Fruit fly (Drosophila melanogaster) whole organism, embryonic: ENCODE results near the gene CG15425.

ENCODE experiments used
- Adf1 ChIP-seq: fragments of 200-800 bp; sonication (Bioruptor generic); IDR thresholded peaks from 2 replicates; pipeline ENCODE4 v1.3.6; 2022; ENCODE audit warnings: missing biosample characterization, missing genetic modification characterization
- Awh ChIP-seq: fragments of 200-800 bp; sonication (Bioruptor generic); IDR thresholded peaks from 2 replicates; pipeline ENCODE4, ENCODE4 v1.3.6; 2022; ENCODE audit warnings: missing biosample characterization, missing genetic modification characterization
- BEAF-32 ChIP-seq: fragments of 200-800 bp; sonication (Bioruptor generic); optimal IDR thresholded peaks from 3 replicates; lab custom pipeline; 2017; ENCODE audit warnings: missing biosample characterization, missing genetic modification characterization, mild to moderate bottlenecking, moderate library complexity, missing genetic modification reagents
- BtbVII ChIP-seq: fragments of 200-800 bp; sonication (Bioruptor generic); optimal IDR thresholded peaks from 3 replicates; lab custom pipeline; 2017; ENCODE audit warnings: missing biosample characterization, mild to moderate bottlenecking, missing genetic modification characterization
- CG1024 ChIP-seq: fragments of 200-800 bp; sonication (Bioruptor generic); IDR thresholded peaks from 2 replicates; pipeline ENCODE4 v1.3.6; 2022; ENCODE audit warnings: missing biosample characterization, missing genetic modification characterization
- CG10267 ChIP-seq: fragments of 200-800 bp; sonication (Bioruptor generic); optimal IDR thresholded peaks from 2 replicates; lab custom pipeline; 2018; ENCODE audit warnings: missing biosample characterization, mild to moderate bottlenecking, missing genetic modification characterization, moderate library complexity
- CG10959 ChIP-seq: fragments of 200-800 bp; sonication (Bioruptor generic); IDR thresholded peaks from 2 replicates; pipeline ENCODE4 v1.3.6; 2022; ENCODE audit warnings: missing biosample characterization, missing genetic modification characterization
- CG10979 ChIP-seq: fragments of 200-800 bp; sonication (Bioruptor generic); optimal IDR thresholded peaks from 2 replicates; lab custom pipeline; 2018; ENCODE audit warnings: missing biosample characterization, mild to moderate bottlenecking, missing genetic modification characterization, moderate library complexity
- CG1233 ChIP-seq: fragments of 200-800 bp; sonication (Bioruptor generic); optimal IDR thresholded peaks from 4 replicates; lab custom pipeline; 2018; ENCODE audit warnings: missing biosample characterization, mild to moderate bottlenecking, missing genetic modification characterization
- CG13775 ChIP-seq: fragments of 200-800 bp; sonication (Bioruptor generic); optimal IDR thresholded peaks from 3 replicates; lab custom pipeline; 2017; ENCODE audit warnings: missing biosample characterization, mild to moderate bottlenecking, missing genetic modification characterization
- CG13894 ChIP-seq: fragments of 200-800 bp; sonication (Bioruptor generic); optimal IDR thresholded peaks from 3 replicates; lab custom pipeline; 2018; ENCODE audit warnings: missing biosample characterization, mild to moderate bottlenecking, missing genetic modification characterization, moderate library complexity
- CG15601 ChIP-seq: fragments of 200-800 bp; sonication (Bioruptor generic); optimal IDR thresholded peaks from 3 replicates; lab custom pipeline; 2019; ENCODE audit warnings: missing biosample characterization, mild to moderate bottlenecking, missing genetic modification characterization, moderate library complexity
- CG1792 ChIP-seq: fragments of 200-800 bp; sonication (Bioruptor generic); optimal IDR thresholded peaks from 2 replicates; lab custom pipeline; 2016; ENCODE audit warnings: missing biosample characterization, missing genetic modification characterization
- CG2712 ChIP-seq: fragments of 200-800 bp; optimal IDR thresholded peaks from 3 replicates; lab custom pipeline; 2019; ENCODE audit warnings: missing biosample characterization, mild to moderate bottlenecking, missing genetic modification characterization, moderate library complexity
- CG30403 ChIP-seq: fragments of 200-800 bp; sonication (Bioruptor generic); optimal IDR thresholded peaks from 3 replicates; lab custom pipeline; 2016; ENCODE audit warnings: missing biosample characterization, missing genetic modification characterization
- CG3065 ChIP-seq: fragments of 200-800 bp; sonication (Bioruptor generic); optimal IDR thresholded peaks from 2 replicates; lab custom pipeline; 2016; ENCODE audit warnings: missing biosample characterization, missing genetic modification characterization
- CG3163 ChIP-seq: fragments of 200-800 bp; sonication (Bioruptor generic); optimal IDR thresholded peaks from 3 replicates; lab custom pipeline; 2016; ENCODE audit warnings: missing biosample characterization, missing genetic modification characterization
- CG34376 ChIP-seq: fragments of 200-800 bp; sonication (Bioruptor generic); optimal IDR thresholded peaks from 2 replicates; lab custom pipeline; 2018; ENCODE audit warnings: missing biosample characterization, mild to moderate bottlenecking, missing genetic modification characterization
- CG3995 ChIP-seq: fragments of 200-800 bp; sonication (Bioruptor generic); optimal IDR thresholded peaks from 3 replicates; lab custom pipeline; 2016; ENCODE audit warnings: missing biosample characterization, missing genetic modification characterization
- CG42726 ChIP-seq: fragments of 200-800 bp; sonication (Bioruptor generic); IDR thresholded peaks from 2 replicates; pipeline ENCODE4 v1.3.6; 2022; ENCODE audit warnings: missing biosample characterization, missing genetic modification characterization; ENCODE audit not compliant: partially characterized antibody
- CG4854 ChIP-seq: fragments of 200-800 bp; sonication (Bioruptor generic); optimal IDR thresholded peaks from 2 replicates; lab custom pipeline; 2016; ENCODE audit warnings: missing biosample characterization, missing genetic modification characterization, inconsistent platforms
- CG5953 ChIP-seq: fragments of 200-800 bp; sonication (Bioruptor generic); IDR thresholded peaks from 2 replicates; pipeline ENCODE4 v1.3.6; 2022; ENCODE audit warnings: missing biosample characterization, missing genetic modification characterization
- CG6683 ChIP-seq: fragments of 200-800 bp; sonication (Bioruptor generic); optimal IDR thresholded peaks from 2 replicates; lab custom pipeline; 2017; ENCODE audit warnings: missing biosample characterization, mild to moderate bottlenecking, missing genetic modification characterization, missing genetic modification reagents
- CG6813 ChIP-seq: fragments of 200-800 bp; sonication (Bioruptor generic); optimal IDR thresholded peaks from 2 replicates; lab custom pipeline; 2017; ENCODE audit warnings: missing biosample characterization, missing genetic modification characterization, mild to moderate bottlenecking, moderate library complexity, missing genetic modification reagents
- CG7556 ChIP-seq: fragments of 200-800 bp; sonication (Bioruptor generic); optimal IDR thresholded peaks from 2 replicates; lab custom pipeline; 2017; ENCODE audit warnings: missing biosample characterization, mild to moderate bottlenecking, missing genetic modification characterization
- CG8281 ChIP-seq: fragments of 200-800 bp; sonication (Bioruptor generic); optimal IDR thresholded peaks from 2 replicates; lab custom pipeline; 2018; ENCODE audit warnings: missing biosample characterization, mild to moderate bottlenecking, missing genetic modification characterization, moderate library complexity
- CG8290 ChIP-seq, 3 experiments: fragments of 200-800 bp; sonication (Bioruptor generic); optimal IDR thresholded peaks; 2 replicates each; lab custom pipeline; 2016 to 2019; ENCODE audit warnings: missing biosample characterization in 3 of 3, missing genetic modification characterization in 3 of 3, mild to moderate bottlenecking in 2 of 3, moderate library complexity in 1 of 3
- Dref ChIP-seq: fragments of 200-800 bp; sonication (Bioruptor generic); IDR thresholded peaks from 2 replicates; pipeline ENCODE4 v1.3.6; 2022; ENCODE audit warnings: missing biosample characterization, missing genetic modification characterization
- Gsc ChIP-seq: fragments of 200-800 bp; sonication (Bioruptor generic); IDR thresholded peaks from 2 replicates; pipeline ENCODE4 v1.3.6; 2022; ENCODE audit warnings: missing biosample characterization, missing genetic modification characterization
- HmgZ ChIP-seq: fragments of 200-800 bp; sonication (Bioruptor generic); optimal IDR thresholded peaks from 2 replicates; lab custom pipeline; 2018; ENCODE audit warnings: missing biosample characterization, mild to moderate bottlenecking, missing genetic modification characterization
- Hr3 ChIP-seq: fragments of 200-800 bp; sonication (Bioruptor generic); optimal IDR thresholded peaks from 3 replicates; lab custom pipeline; 2016; ENCODE audit warnings: missing biosample characterization, missing genetic modification characterization
- NC2α ChIP-seq: fragments of 200-800 bp; sonication (Bioruptor generic); optimal IDR thresholded peaks from 2 replicates; lab custom pipeline; 2016; ENCODE audit warnings: missing biosample characterization, missing genetic modification characterization
- NK7.1 ChIP-seq: fragments of 200-800 bp; sonication (Bioruptor generic); optimal IDR thresholded peaks from 3 replicates; lab custom pipeline; 2016; ENCODE audit warnings: missing biosample characterization, missing genetic modification characterization
- Usf ChIP-seq: fragments of 200-800 bp; sonication (Bioruptor generic); optimal IDR thresholded peaks from 2 replicates; lab custom pipeline; 2017; ENCODE audit warnings: missing genotype, missing biosample characterization, missing genetic modification characterization
- Xbp1 ChIP-seq: fragments of 200-800 bp; sonication (Bioruptor generic); optimal IDR thresholded peaks from 3 replicates; lab custom pipeline; 2016; ENCODE audit warnings: missing biosample characterization, mild to moderate bottlenecking, missing genetic modification characterization
- ac ChIP-seq: fragments of 200-800 bp; sonication (Bioruptor generic); optimal IDR thresholded peaks from 3 replicates; lab custom pipeline; 2017; ENCODE audit warnings: missing biosample characterization, mild to moderate bottlenecking, missing genetic modification characterization
- chm ChIP-seq: fragments of 200-800 bp; sonication (Bioruptor generic); IDR thresholded peaks from 2 replicates; pipeline ENCODE4 v1.3.6; 2022; ENCODE audit warnings: missing biosample characterization, missing genetic modification characterization
- gem ChIP-seq: fragments of 200-800 bp; sonication (Bioruptor generic); optimal IDR thresholded peaks from 2 replicates; lab custom pipeline; 2019; ENCODE audit warnings: missing biosample characterization, mild to moderate bottlenecking, missing genetic modification characterization, moderate library complexity
- nerfin-1 ChIP-seq: fragments of 200-800 bp; sonication (Bioruptor generic); optimal IDR thresholded peaks from 3 replicates; lab custom pipeline; 2019; ENCODE audit warnings: missing biosample characterization, mild to moderate bottlenecking, missing genetic modification characterization, moderate library complexity
- nmo ChIP-seq: fragments of 200-800 bp; sonication (Bioruptor generic); optimal IDR thresholded peaks from 2 replicates; lab custom pipeline; 2018; ENCODE audit warnings: missing biosample characterization, mild to moderate bottlenecking, missing genetic modification characterization, moderate library complexity
- otp ChIP-seq: fragments of 200-800 bp; sonication (Bioruptor generic); IDR thresholded peaks from 3 replicates; pipeline ENCODE4, ENCODE4 v1.3.6; 2022; ENCODE audit warnings: missing biosample characterization, missing genetic modification characterization
- phol ChIP-seq: fragments of 200-800 bp; sonication (Bioruptor generic); optimal IDR thresholded peaks from 3 replicates; lab custom pipeline; 2018; ENCODE audit warnings: missing biosample characterization, mild to moderate bottlenecking, missing genetic modification characterization, moderate library complexity
- psq ChIP-seq: fragments of 200-800 bp; sonication (Bioruptor generic); optimal IDR thresholded peaks from 2 replicates; lab custom pipeline; 2017; ENCODE audit warnings: missing biosample characterization, missing genetic modification characterization
- repo ChIP-seq: fragments of 200-800 bp; sonication (Bioruptor generic); optimal IDR thresholded peaks from 2 replicates; lab custom pipeline; 2016; ENCODE audit warnings: missing biosample characterization, missing genetic modification characterization
- sd ChIP-seq: fragments of 200-800 bp; sonication (Bioruptor generic); optimal IDR thresholded peaks from 3 replicates; lab custom pipeline; 2018; ENCODE audit warnings: missing biosample characterization, mild to moderate bottlenecking, missing genetic modification characterization, moderate library complexity
- sens ChIP-seq: fragments of 200-800 bp; sonication (Bioruptor generic); peaks from one replicate; lab custom pipeline; 2016; ENCODE audit warnings: missing biosample characterization, missing genetic modification characterization
- shn ChIP-seq: fragments of 200-800 bp; sonication (Bioruptor generic); optimal IDR thresholded peaks from 3 replicates; lab custom pipeline; 2016; ENCODE audit warnings: missing biosample characterization, missing genetic modification characterization
- wdn ChIP-seq: fragments of 200-800 bp; sonication (Bioruptor generic); IDR thresholded peaks from 2 replicates; pipeline ENCODE4 v1.3.6; 2022; ENCODE audit warnings: missing biosample characterization, missing genetic modification characterization
- zen ChIP-seq: fragments of 200-800 bp; sonication (Bioruptor generic); optimal IDR thresholded peaks from 3 replicates; lab custom pipeline; 2018; ENCODE audit warnings: missing biosample characterization, mild to moderate bottlenecking, missing genetic modification characterization, moderate library complexity
- zen2 ChIP-seq: fragments of 200-800 bp; sonication (Bioruptor generic); IDR thresholded peaks from 3 replicates; pipeline ENCODE4 v1.3.6; 2022; ENCODE audit warnings: missing biosample characterization, missing genetic modification characterization; ENCODE audit not compliant: partially characterized antibody
- zfh1 ChIP-seq: fragments of 200-800 bp; sonication (Bioruptor generic); IDR thresholded peaks from 3 replicates; pipeline ENCODE4 v1.3.6; 2022; ENCODE audit warnings: missing biosample characterization, missing genetic modification characterization

The CG15425 gene

DNA sequence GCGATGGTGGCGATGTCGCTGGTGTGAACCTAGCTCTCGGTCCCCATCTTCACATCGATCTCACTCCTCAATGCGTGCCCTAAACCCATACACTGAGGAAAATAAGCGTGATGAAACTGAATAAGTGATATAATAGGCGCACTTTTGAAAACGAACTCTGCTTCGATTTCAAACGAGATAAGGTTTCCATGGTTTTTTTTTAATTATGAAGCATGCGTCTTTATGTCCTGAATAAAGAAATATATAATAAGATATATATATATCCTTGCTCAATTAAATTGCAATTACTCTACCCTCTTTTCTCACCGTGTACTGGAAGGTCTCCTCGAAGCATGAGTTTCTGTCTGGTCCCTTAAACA, 34.5 kb upstream of the CG15425 start (continued):
- peak; percentile 74 for TF ChIP-seq CG6813 (GFP tag; lab: Kevin White, UChicago)
- TF ChIP-seq shn (GFP tag; lab: Kevin White, UChicago), result peak; percentile 10
- peak; percentile 57 for TF ChIP-seq CG30403 (GFP tag; lab: Kevin White, UChicago)
- peak; percentile 68 for TF ChIP-seq CG7556 (GFP tag; lab: Kevin White, UChicago)
- peak; percentile 62 for TF ChIP-seq CG1233
- no peak for TF ChIP-seq CG3065 (GFP tag; lab: Kevin White, UChicago)
- TF ChIP-seq Xbp1, result peak; percentile 62
- TF ChIP-seq psq (GFP tag; lab: Kevin White, UChicago), result no peak
- peak; percentile 80 for TF ChIP-seq CG10267
- no peak for TF ChIP-seq NK7.1 (GFP tag; lab: Kevin White, UChicago)
- TF ChIP-seq sens, result peak; percentile 68
- peak; percentile 81 for TF ChIP-seq phol
- TF ChIP-seq BEAF-32 (GFP tag; lab: Kevin White, UChicago), result no peak
- peak; percentile 83 for TF ChIP-seq zen (tag; lab: Kevin White, UChicago)
- TF ChIP-seq CG8290 (GFP tag; optimal IDR thresholded peaks at IDR 0.05; lab: Kevin White, UChicago), result peak; percentile 21
- TF ChIP-seq CG8290 (tag; optimal IDR thresholded peaks at IDR 0.05; lab: Kevin White, UChicago), result peak in 1 of 2 experiments; percentile 17
- peak; percentile 79 for TF ChIP-seq CG13775 (GFP tag; lab: Kevin White, UChicago)
- TF ChIP-seq CG10979 (tag; lab: Kevin White, UChicago), result peak; percentile 86
- TF ChIP-seq nerfin-1, result peak; percentile 60
- no peak for TF ChIP-seq NC2α (GFP tag; lab: Kevin White, UChicago)
- TF ChIP-seq Gsc (GFP tag; lab: Robert Waterston, UW), result no peak
- no peak for TF ChIP-seq Adf1 (GFP tag; lab: Robert Waterston, UW)
- peak; percentile 81 for TF ChIP-seq zfh1
- TF ChIP-seq CG4854 (GFP tag; lab: Kevin White, UChicago), result no peak
- TF ChIP-seq CG34376 (GFP tag; lab: Kevin White, UChicago), result no peak
- peak; percentile 47; the same call in 1 of the 2 replicates for TF ChIP-seq chm (GFP tag; lab: Robert Waterston, UW)
- no peak for TF ChIP-seq zen2 (GFP tag; lab: Robert Waterston, UW)
- TF ChIP-seq CG8281, result peak; percentile 14
- TF ChIP-seq gem (tag; lab: Kevin White, UChicago), result peak; percentile 84
- TF ChIP-seq nmo (GFP tag; lab: Kevin White, UChicago), result peak; percentile 73
- peak; percentile 66 for TF ChIP-seq Usf (GFP tag; lab: Kevin White, UChicago)
- no peak for TF ChIP-seq repo (GFP tag; lab: Kevin White, UChicago)
- TF ChIP-seq CG2712 (tag; lab: Kevin White, UChicago), result peak; percentile 91
- TF ChIP-seq CG3163 (GFP tag; lab: Kevin White, UChicago), result no peak
- 0 out of 2 replicates have a peak, but pooled peaks have one; percentile 21 for TF ChIP-seq Awh (GFP tag; lab: Robert Waterston, UW)
- TF ChIP-seq CG13894 (tag; lab: Kevin White, UChicago), result no peak
- peak; percentile 66 for TF ChIP-seq CG10959 (GFP tag; lab: Robert Waterston, UW)
- 0 out of 3 replicates have a peak, but pooled peaks have one; percentile 59 for TF ChIP-seq otp
- no peak for TF ChIP-seq CG6683 (GFP tag; lab: Kevin White, UChicago)
- no peak for TF ChIP-seq CG3995
- TF ChIP-seq BtbVII (GFP tag; lab: Kevin White, UChicago), result peak; percentile 55
- no peak for TF ChIP-seq CG1792
- TF ChIP-seq wdn, result peak; percentile 31; the same call in 1 of the 2 replicates
- TF ChIP-seq Dref (GFP tag; lab: Robert Waterston, UW), result no peak
- TF ChIP-seq CG42726 (GFP tag; lab: Robert Waterston, UW), result no peak
- TF ChIP-seq sd (tag; lab: Kevin White, UChicago), result no peak
- TF ChIP-seq CG5953 (GFP tag; lab: Robert Waterston, UW), result no peak
- peak; percentile 76 for TF ChIP-seq CG15601 (tag; lab: Kevin White, UChicago)
- peak; percentile 72 for TF ChIP-seq ac (GFP tag; lab: Kevin White, UChicago)
- peak; percentile 57 for TF ChIP-seq Hr3 (GFP tag; lab: Kevin White, UChicago)
- TF ChIP-seq CG1024 (GFP tag; lab: Robert Waterston, UW), result no peak
- TF ChIP-seq HmgZ, result no peak
